Worm (Caenorhabditis elegans) whole organism, L4 larva: ENCODE measurements around the gene fat-6.

Experiments used
- F10B5.3 ChIP-seq: sonication (generic microtip); optimal IDR thresholded peaks from 2 replicates; lab custom pipeline; 2016; ENCODE audit warnings: mild to moderate bottlenecking, missing genetic modification characterization, missing compliant biosample characterization
- F37D6.2 ChIP-seq: sonication (generic microtip); optimal IDR thresholded peaks from 2 replicates; lab custom pipeline; 2016; ENCODE audit warnings: mild to moderate bottlenecking, missing genetic modification characterization, missing compliant biosample characterization
- F44E2.7 ChIP-seq: fragments of 200-800 bp; sonication (Bioruptor generic); IDR thresholded peaks from 2 replicates; pipeline ENCODE4 v2.1.2; 2022; ENCODE audit warnings: missing genetic modification characterization, missing compliant biosample characterization
- aha-1 ChIP-seq: fragments of 150-350 bp; peaks from one replicate; lab custom pipeline; 2014; ENCODE audit warnings: missing biosample characterization, missing genetic modification characterization
- ama-1 ChIP-seq: fragments of 150-350 bp; optimal IDR thresholded peaks from 2 replicates; lab custom pipeline; 2014; ENCODE audit warnings: inconsistent platforms, mixed read lengths
- arid-1 ChIP-seq: fragments of 200-800 bp; sonication (Bioruptor generic); conservative IDR thresholded peaks from 2 replicates; pipeline ENCODE4 v1.3.6; 2022; ENCODE audit warnings: missing genetic modification reagents, missing genetic modification characterization, missing compliant biosample characterization
- ceh-20 ChIP-seq: fragments of 200-800 bp; sonication (Bioruptor generic); IDR thresholded peaks from 2 replicates; pipeline ENCODE4 v1.3.6; 2022; ENCODE audit warnings: missing genetic modification reagents, missing genetic modification characterization, missing compliant biosample characterization
- ceh-44 ChIP-seq: fragments of 200-800 bp; sonication (Bioruptor generic); IDR thresholded peaks from 2 replicates; pipeline ENCODE4 v1.3.6; 2022; ENCODE audit warnings: missing genetic modification reagents, missing genetic modification characterization, missing compliant biosample characterization
- cey-2 ChIP-seq: sonication (generic microtip); optimal IDR thresholded peaks from 3 replicates; lab custom pipeline; 2017; ENCODE audit warnings: missing genetic modification characterization, mild to moderate bottlenecking, missing compliant biosample characterization, antibody characterized with exemption, borderline replicate concordance; ENCODE audit not compliant: insufficient read depth
- daf-12 ChIP-seq: fragments of 150-350 bp; optimal IDR thresholded peaks from 2 replicates; lab custom pipeline; 2014; ENCODE audit warnings: missing biosample characterization, missing genetic modification reagents, missing genetic modification characterization
- daf-8 ChIP-seq: fragments of 200-800 bp; sonication (Bioruptor generic); IDR thresholded peaks from 2 replicates; pipeline ENCODE4 v1.3.6; 2022; ENCODE audit warnings: missing genetic modification characterization, missing compliant biosample characterization
- dmd-6 ChIP-seq: fragments of 200-800 bp; sonication (Bioruptor generic); IDR thresholded peaks from 2 replicates; pipeline ENCODE4 v1.3.6; 2022; ENCODE audit warnings: missing genetic modification reagents, missing genetic modification characterization, missing compliant biosample characterization
- dmd-9 ChIP-seq: fragments of 200-800 bp; sonication (Bioruptor generic); IDR thresholded peaks from 2 replicates; pipeline ENCODE4 v1.3.6; 2022; ENCODE audit warnings: missing genetic modification reagents, missing genetic modification characterization, missing compliant biosample characterization
- hif-1 ChIP-seq, 2 experiments: sonication (generic microtip); optimal IDR thresholded peaks; 2 replicates each; lab custom pipeline; 2016 to 2017; ENCODE audit warnings: missing compliant biosample characterization in 2 of 2, missing genetic modification characterization in 2 of 2, missing genetic modification reagents in 2 of 2, missing genotype in 2 of 2, mild to moderate bottlenecking in 1 of 2
- hlh-30 ChIP-seq: sonication (generic microtip); optimal IDR thresholded peaks from 2 replicates; lab custom pipeline; 2017; ENCODE audit warnings: antibody characterized with exemption, mild to moderate bottlenecking, missing genetic modification characterization, missing compliant biosample characterization; ENCODE audit not compliant: insufficient read depth
- jun-1 ChIP-seq: fragments of 150-350 bp; optimal IDR thresholded peaks from 2 replicates; lab custom pipeline; 2014; ENCODE audit warnings: missing biosample characterization, missing genetic modification reagents, missing genetic modification characterization
- lin-1 ChIP-seq: fragments of 200-800 bp; sonication (Bioruptor generic); IDR thresholded peaks from 2 replicates; pipeline ENCODE4 v1.3.6; 2022; ENCODE audit warnings: missing genetic modification reagents, missing genetic modification characterization, missing compliant biosample characterization
- lin-13 ChIP-seq: fragments of 150-350 bp; optimal IDR thresholded peaks from 2 replicates; lab custom pipeline; 2014; ENCODE audit warnings: missing biosample characterization, missing genetic modification reagents, missing genetic modification characterization
- lin-15B ChIP-seq: fragments of 150-350 bp; sonication (generic microtip); optimal IDR thresholded peaks from 3 replicates; lab custom pipeline; 2014; ENCODE audit warnings: missing biosample characterization, missing genetic modification characterization
- lin-38 ChIP-seq: fragments of 200-800 bp; sonication (Bioruptor generic); IDR thresholded peaks from 2 replicates; pipeline ENCODE4 v1.3.6; 2022; ENCODE audit warnings: missing genetic modification reagents, missing genetic modification characterization, missing compliant biosample characterization
- lsy-2 ChIP-seq, 2 experiments: fragments of 150-350 bp in 1 of 2; sonication (generic microtip) in 1 of 2; optimal IDR thresholded peaks; 2 replicates each; lab custom pipeline; 2014 to 2017; ENCODE audit warnings: missing biosample characterization in 2 of 2, missing genetic modification characterization in 2 of 2
- mdt-29 ChIP-seq: fragments of 200-800 bp; sonication (Bioruptor generic); IDR thresholded peaks from 2 replicates; pipeline ENCODE4 v1.3.6; 2022; ENCODE audit warnings: missing genetic modification reagents, missing genetic modification characterization, missing compliant biosample characterization
- nhr-10 ChIP-seq: fragments of 150-350 bp; optimal IDR thresholded peaks from 2 replicates; lab custom pipeline; 2014; ENCODE audit warnings: missing biosample characterization, missing genetic modification characterization
- nhr-102 ChIP-seq: sonication (generic microtip); optimal IDR thresholded peaks from 2 replicates; lab custom pipeline; 2016; ENCODE audit warnings: mild to moderate bottlenecking, missing genetic modification characterization, moderate library complexity, missing compliant biosample characterization
- nhr-111 ChIP-seq: fragments of 200-800 bp; sonication (Bioruptor generic); optimal IDR thresholded peaks from 2 replicates; lab custom pipeline; 2018; ENCODE audit warnings: mild to moderate bottlenecking, missing genetic modification characterization, missing compliant biosample characterization
- nhr-28 ChIP-seq: fragments of 150-350 bp; optimal IDR thresholded peaks from 2 replicates; lab custom pipeline; 2014; ENCODE audit warnings: missing biosample characterization, missing genetic modification characterization
- nhr-42 ChIP-seq: fragments of 200-800 bp; sonication (Bioruptor generic); IDR thresholded peaks from 2 replicates; pipeline ENCODE4 v1.3.6; 2022; ENCODE audit warnings: missing genetic modification characterization, missing compliant biosample characterization
- nhr-6 ChIP-seq: fragments of 150-350 bp; optimal IDR thresholded peaks from 2 replicates; lab custom pipeline; 2014; ENCODE audit warnings: missing biosample characterization, missing genetic modification characterization
- nhr-77 ChIP-seq: fragments of 150-350 bp; optimal IDR thresholded peaks from 2 replicates; lab custom pipeline; 2014; ENCODE audit warnings: missing biosample characterization, missing genetic modification characterization
- pha-4 ChIP-seq, 2 experiments: fragments of 150-350 bp in 1 of 2; fragments of 200-800 bp in 1 of 2; sonication (Bioruptor generic) in 1 of 2; IDR thresholded peaks in 1 of 2; optimal IDR thresholded peaks in 1 of 2; 2 replicates each; pipeline versions ENCODE4 v1.3.6 to Lab custom; 2014 to 2022; ENCODE audit warnings: missing genetic modification characterization in 2 of 2, missing genetic modification reagents in 2 of 2, missing biosample characterization in 1 of 2, missing compliant biosample characterization in 1 of 2
- php-3 ChIP-seq: fragments of 200-800 bp; sonication (Bioruptor generic); IDR thresholded peaks from 2 replicates; pipeline ENCODE4 v1.3.6; 2022; ENCODE audit warnings: missing genetic modification reagents, missing genetic modification characterization, missing compliant biosample characterization
- rbr-2 ChIP-seq: sonication (generic microtip); optimal IDR thresholded peaks from 2 replicates; lab custom pipeline; 2016; ENCODE audit warnings: missing genotype, missing genetic modification characterization, missing compliant biosample characterization
- sdz-12 ChIP-seq: fragments of 200-800 bp; sonication (Bioruptor generic); optimal IDR thresholded peaks from 2 replicates; lab custom pipeline; 2018; ENCODE audit warnings: mild to moderate bottlenecking, missing genetic modification characterization, missing compliant biosample characterization
- skn-1 ChIP-seq: fragments of 150-350 bp; optimal IDR thresholded peaks from 2 replicates; lab custom pipeline; 2014; ENCODE audit warnings: missing biosample characterization, missing genetic modification characterization
- spr-3 ChIP-seq: fragments of 200-800 bp; sonication (Bioruptor generic); optimal IDR thresholded peaks from 2 replicates; lab custom pipeline; 2018; ENCODE audit warnings: mild to moderate bottlenecking, missing genetic modification characterization, missing compliant biosample characterization
- tra-1 ChIP-seq: fragments of 200-800 bp; sonication (Bioruptor generic); IDR thresholded peaks from 2 replicates; pipeline ENCODE4 v1.3.6; 2022; ENCODE audit warnings: missing genetic modification reagents, missing genetic modification characterization, missing compliant biosample characterization
- unc-39 ChIP-seq: sonication (generic microtip); optimal IDR thresholded peaks from 2 replicates; lab custom pipeline; 2017; ENCODE audit warnings: missing biosample characterization, missing genetic modification characterization
- vab-7 ChIP-seq: fragments of 200-800 bp; sonication (Bioruptor generic); IDR thresholded peaks from 2 replicates; pipeline ENCODE4 v1.3.6; 2022; ENCODE audit warnings: missing genetic modification reagents, missing genetic modification characterization, missing compliant biosample characterization
- zfp-2 ChIP-seq: sonication (generic microtip); optimal IDR thresholded peaks from 2 replicates; lab custom pipeline; 2016; ENCODE audit warnings: mild to moderate bottlenecking, missing genetic modification characterization, missing compliant biosample characterization
- zfp-3 ChIP-seq: fragments of 200-800 bp; sonication (Bioruptor generic); conservative IDR thresholded peaks from 2 replicates; pipeline ENCODE4 v1.3.6; 2022; ENCODE audit warnings: missing genetic modification reagents, missing genetic modification characterization, missing compliant biosample characterization

Gene fat-6

ce11 chrIV:11961485-11962255 is 46.2 kb upstream of the fat-6 start, which contains the start of gene ZK829.7 (continued):
- peak; percentile 43 for TF ChIP-seq F37D6.2 (tag; lab: Kevin White, UChicago)
- TF ChIP-seq pha-4 (GFP tag; IDR thresholded peaks at IDR 0.05; lab: Robert Waterston, UW): peak; percentile 25; the same call in 1 of the 2 replicates
- peak; percentile 66 for TF ChIP-seq pha-4 (tag; optimal IDR thresholded peaks at IDR 0.05; lab: Kevin White, UChicago)
- no peak for TF ChIP-seq nhr-42 (GFP tag; lab: Robert Waterston, UW)
- TF ChIP-seq zfp-3 (GFP tag; lab: Robert Waterston, UW): no peak
- no peak for TF ChIP-seq vab-7
- peak; percentile 12 for TF ChIP-seq F10B5.3 (tag; lab: Kevin White, UChicago)
- TF ChIP-seq nhr-77 (tag; lab: Kevin White, UChicago): peak; percentile 13
- peak in 1 of 2 experiments; percentile 86 for TF ChIP-seq lsy-2 (tag; optimal IDR thresholded peaks at IDR 0.05; lab: Kevin White, UChicago)
- peak; percentile 71 for TF ChIP-seq rbr-2 (tag; lab: Kevin White, UChicago)
- no peak for TF ChIP-seq nhr-10 (tag; lab: Kevin White, UChicago)
- TF ChIP-seq hif-1 (tag; optimal IDR thresholded peaks at IDR 0.05; lab: Kevin White, UChicago): peak; percentile 3 to 80
- TF ChIP-seq lin-13: no peak
- no peak for TF ChIP-seq dmd-9 (GFP tag; lab: Robert Waterston, UW)
- TF ChIP-seq lin-15B: no peak
- no peak for TF ChIP-seq nhr-111
- no peak for TF ChIP-seq unc-39 (tag; lab: Kevin White, UChicago)
- TF ChIP-seq php-3: no peak
- no peak for TF ChIP-seq ama-1 (lab: Kevin White, UChicago)
- no peak for TF ChIP-seq sdz-12 (GFP tag; lab: Kevin White, UChicago)
- peak; percentile 57 for TF ChIP-seq nhr-28
- no peak for TF ChIP-seq ceh-44 (GFP tag; lab: Robert Waterston, UW)
- TF ChIP-seq dmd-6 (GFP tag; lab: Robert Waterston, UW): peak; percentile 33
- TF ChIP-seq arid-1 (GFP tag; lab: Robert Waterston, UW): 0 out of 2 replicates have a peak, but pooled peaks have one; percentile 21
- no peak for TF ChIP-seq spr-3 (GFP tag; lab: Kevin White, UChicago)
- TF ChIP-seq jun-1 (tag; lab: Kevin White, UChicago): peak; percentile 44
- TF ChIP-seq tra-1 (GFP tag; lab: Robert Waterston, UW): no peak
- TF ChIP-seq cey-2: no peak
- TF ChIP-seq skn-1 (tag; lab: Kevin White, UChicago): no peak
- peak; percentile 4 for TF ChIP-seq nhr-6 (tag; lab: Kevin White, UChicago)
- TF ChIP-seq hlh-30 (tag; lab: Kevin White, UChicago): peak; percentile 55

ce11 chrIV:11959573-11959972 is 44.1 kb upstream of the fat-6 start, which contains the start of gene tgt-1:
tgt-1 (minus strand) TSS chrIV:11959804.
- TF ChIP-seq lin-38 (GFP tag; lab: Robert Waterston, UW): peak; percentile 43
- no peak for TF ChIP-seq lin-1 (GFP tag; lab: Robert Waterston, UW)
- TF ChIP-seq lsy-2 (tag; optimal IDR thresholded peaks at IDR 0.05; lab: Kevin White, UChicago): peak in 1 of 2 experiments; percentile 1
- no peak for TF ChIP-seq zfp-2 (tag; lab: Kevin White, UChicago)
- no peak for TF ChIP-seq nhr-77 (tag; lab: Kevin White, UChicago)
- no peak for TF ChIP-seq daf-12 (tag; lab: Kevin White, UChicago)
- TF ChIP-seq aha-1 (tag; lab: Kevin White, UChicago): peak; percentile 36
- peak; percentile 18 for TF ChIP-seq nhr-102
- no peak for TF ChIP-seq jun-1 (tag; lab: Kevin White, UChicago)
- no peak for TF ChIP-seq spr-3 (GFP tag; lab: Kevin White, UChicago)
- TF ChIP-seq F44E2.7: no peak
- 0 out of 2 replicates have a peak, but pooled peaks have one; percentile 38 for TF ChIP-seq mdt-29
- TF ChIP-seq cey-2: no peak
- peak; percentile 47 for TF ChIP-seq ama-1 (lab: Kevin White, UChicago)
- no peak for TF ChIP-seq daf-8
- no peak for TF ChIP-seq ceh-20 (GFP tag; lab: Robert Waterston, UW)
